Fruit fly (Drosophila melanogaster): ENCODE measurements around the gene RfC38.

Gene RfC38

dm6 chr2L:11130151-11131008, at the start of gene RfC38, which contains the start of gene CG4751 (continued):
- TF ChIP-seq Sry-δ (GFP tag; optimal IDR thresholded peaks at IDR 0.05) (peak; percentile 48), sna (GFP tag; IDR thresholded peaks at IDR 0.05; ENCODE audit: partially characterized antibody) (peak; percentile 36; the same call in 1 of the 2 replicates), CG13424 (tag; optimal IDR thresholded peaks at IDR 0.05) (no peak), pb (GFP tag; optimal IDR thresholded peaks at IDR 0.05) (peak; percentile 4), unc-4 (GFP tag; IDR thresholded peaks at IDR 0.05; ENCODE audit: partially characterized antibody) (peak; percentile 68), CG11093 (GFP tag; IDR thresholded peaks at IDR 0.05) (no peak), yki (optimal IDR thresholded peaks at IDR 0.05) (no peak), Blimp-1 (GFP tag; optimal IDR thresholded peaks at IDR 0.05) (no peak), CG12299 (tag; optimal IDR thresholded peaks at IDR 0.05) (no peak), fru (optimal IDR thresholded peaks at IDR 0.05) (no peak), trh (GFP tag; optimal IDR thresholded peaks at IDR 0.05) (no peak), mam (GFP tag; optimal IDR thresholded peaks at IDR 0.05) (no peak), CG15011 (GFP tag; optimal IDR thresholded peaks at IDR 0.05) (no peak), fd102C (GFP tag; optimal IDR thresholded peaks at IDR 0.05) (no peak), cad (GFP tag; optimal IDR thresholded peaks at IDR 0.05) (no peak), Hmx (GFP tag; optimal IDR thresholded peaks at IDR 0.05) (no peak), Dad (GFP tag; optimal IDR thresholded peaks at IDR 0.05) (no peak), Fer3 (tag; optimal IDR thresholded peaks at IDR 0.05) (peak; percentile 19), CG6654 (GFP tag; optimal IDR thresholded peaks at IDR 0.05) (no peak), sim (GFP tag; IDR thresholded peaks at IDR 0.05) (no peak), psq (GFP tag; optimal IDR thresholded peaks at IDR 0.05) (no peak), nerfin-1 (tag; optimal IDR thresholded peaks at IDR 0.05) (peak; percentile 39), CG17328 (GFP tag; IDR thresholded peaks at IDR 0.05) (no peak), fd96Cb (tag; optimal IDR thresholded peaks at IDR 0.05) (no peak), CG10431 (GFP tag; optimal IDR thresholded peaks at IDR 0.05) (no peak), amos (GFP tag; IDR thresholded peaks at IDR 0.05; ENCODE audit: partially characterized antibody) (peak; percentile 65), Dp (GFP tag; optimal IDR thresholded peaks at IDR 0.05) (peak; percentile 65), gcm (GFP tag; optimal IDR thresholded peaks at IDR 0.05) (no peak), sug (tag; optimal IDR thresholded peaks at IDR 0.05) (no peak), Poxn (GFP tag; IDR thresholded peaks at IDR 0.05) (no peak), CG8359 (GFP tag; optimal IDR thresholded peaks at IDR 0.05; ENCODE audit: borderline replicate concordance) (no peak), CG17361 (GFP tag; IDR thresholded peaks at IDR 0.05) (no peak), CG12104 (GFP tag; optimal IDR thresholded peaks at IDR 0.05) (no peak), gt (GFP tag; IDR thresholded peaks at IDR 0.05) (no peak), hbn (GFP tag; IDR thresholded peaks at IDR 0.05; ENCODE audit: partially characterized antibody) (peak; percentile 53), fd64A (GFP tag; optimal IDR thresholded peaks at IDR 0.05) (no peak), Sox100B (GFP tag; optimal IDR thresholded peaks at IDR 0.05) (no peak), CG10543 (GFP tag; optimal IDR thresholded peaks at IDR 0.05) (no peak), CG17359 (tag; optimal IDR thresholded peaks at IDR 0.05) (no peak), Bdp1 (GFP tag; optimal IDR thresholded peaks at IDR 0.05) (no peak), CG10209 (GFP tag; optimal IDR thresholded peaks at IDR 0.05) (no peak), vvl (GFP tag; IDR thresholded peaks at IDR 0.05) (no peak), dpn (GFP tag; optimal IDR thresholded peaks at IDR 0.05) (peak in 1 of 2 experiments; percentile 22), CG18599 (GFP tag; optimal IDR thresholded peaks at IDR 0.05) (no peak), CG43689 (GFP tag; IDR thresholded peaks at IDR 0.05) (no peak), CG9727 (GFP tag; optimal IDR thresholded peaks at IDR 0.05) (peak; percentile 3), trem (tag; optimal IDR thresholded peaks at IDR 0.05) (peak; percentile 67), kni (GFP tag; optimal IDR thresholded peaks at IDR 0.05) (no peak), Hsf (GFP tag; optimal IDR thresholded peaks at IDR 0.05) (no peak), disco-r (GFP tag; optimal IDR thresholded peaks at IDR 0.05) (no peak)
